Worm (Caenorhabditis elegans) whole organism, late embryonic: Measurements from ENCODE around the gene C05G5.1.

ENCODE experiments used
- ceh-2 ChIP-seq: sonication (generic microtip); optimal IDR thresholded peaks from 2 replicates; lab custom pipeline; 2016; ENCODE audit warnings: missing genotype, missing genetic modification characterization, missing compliant biosample characterization
- ceh-31 ChIP-seq: sonication (generic microtip); optimal IDR thresholded peaks from 2 replicates; lab custom pipeline; 2016; ENCODE audit warnings: missing genetic modification characterization, missing compliant biosample characterization
- dmd-4 ChIP-seq: sonication (generic microtip); optimal IDR thresholded peaks from 2 replicates; lab custom pipeline; 2016; ENCODE audit warnings: borderline replicate concordance, missing genetic modification characterization, missing compliant biosample characterization
- elt-4 ChIP-seq: sonication (generic microtip); optimal IDR thresholded peaks from 2 replicates; lab custom pipeline; 2016; ENCODE audit warnings: missing genetic modification characterization, missing compliant biosample characterization
- ets-4 ChIP-seq: sonication (generic microtip); optimal IDR thresholded peaks from 2 replicates; lab custom pipeline; 2016; ENCODE audit warnings: missing genetic modification characterization, missing compliant biosample characterization
- fkh-10 ChIP-seq: fragments of 150-350 bp; optimal IDR thresholded peaks from 2 replicates; lab custom pipeline; 2014; ENCODE audit warnings: missing biosample characterization, missing genetic modification reagents, missing genetic modification characterization
- hlh-8 ChIP-seq: sonication (generic microtip); optimal IDR thresholded peaks from 2 replicates; lab custom pipeline; 2016; ENCODE audit warnings: missing genotype, missing genetic modification characterization, missing compliant biosample characterization
- nfya-1 ChIP-seq: sonication (generic microtip); optimal IDR thresholded peaks from 2 replicates; lab custom pipeline; 2017; ENCODE audit warnings: missing genetic modification characterization, mild to moderate bottlenecking, missing compliant biosample characterization, antibody characterized with exemption, moderate library complexity
- pqm-1 ChIP-seq: sonication (generic microtip); optimal IDR thresholded peaks from 2 replicates; lab custom pipeline; 2016; ENCODE audit warnings: missing genetic modification characterization, missing compliant biosample characterization

DNA sequence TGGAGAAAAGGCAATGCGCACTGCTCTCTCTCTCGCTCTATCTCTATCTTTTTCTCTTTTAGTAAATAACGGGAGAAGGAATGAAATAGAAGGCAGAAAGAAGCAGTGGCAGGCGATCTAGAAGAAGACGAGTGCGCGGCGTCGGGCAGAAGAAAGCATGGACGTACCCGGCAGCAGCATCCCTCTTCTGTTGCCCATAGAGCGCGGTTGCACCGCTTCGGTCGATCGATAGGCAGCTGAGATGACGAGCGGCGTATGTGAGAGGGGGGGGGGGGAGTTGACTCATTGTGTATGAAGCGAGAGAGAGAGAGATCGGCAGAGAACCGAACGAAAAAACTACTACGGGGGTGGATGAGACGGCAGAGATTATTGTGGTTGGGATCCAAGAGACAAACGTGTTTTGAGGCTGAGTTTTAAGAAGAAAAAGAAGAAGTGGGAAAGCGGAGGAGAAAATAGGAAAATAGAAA lies 31.7 kb downstream of the C05G5.1 start:
- peak; percentile 51 for TF ChIP-seq ets-4 (tag; lab: Kevin White, UChicago)
- peak; percentile 15 for TF ChIP-seq ceh-2 (tag; lab: Kevin White, UChicago)
- TF ChIP-seq hlh-8: no peak
- no peak for TF ChIP-seq elt-4 (tag; lab: Kevin White, UChicago)
- peak; percentile 89 for TF ChIP-seq nfya-1 (tag; lab: Kevin White, UChicago)
- TF ChIP-seq ceh-31: peak; percentile 92
- TF ChIP-seq pqm-1 (tag; lab: Kevin White, UChicago): peak; percentile 57
- TF ChIP-seq dmd-4 (tag; lab: Kevin White, UChicago): peak; percentile 38
- no peak for TF ChIP-seq fkh-10
